Worm (Caenorhabditis elegans) whole organism, mixed stage, embryonic: ENCODE measurements around the gene F36G9.15.

Experiments used
- ces-1 ChIP-seq: fragments of 150-350 bp; optimal IDR thresholded peaks from 2 replicates; lab custom pipeline; 2014; ENCODE audit warnings: missing biosample characterization, missing genetic modification reagents, missing genetic modification characterization
- elt-1 ChIP-seq: sonication (generic microtip); optimal IDR thresholded peaks from 2 replicates; lab custom pipeline; 2017; ENCODE audit warnings: missing genetic modification characterization, mild to moderate bottlenecking, missing compliant biosample characterization, antibody characterized with exemption, moderate library complexity, borderline replicate concordance; ENCODE audit not compliant: insufficient read depth
- lsy-2 ChIP-seq: fragments of 150-350 bp; optimal IDR thresholded peaks from 2 replicates; lab custom pipeline; 2014; ENCODE audit warnings: missing biosample characterization, missing genetic modification characterization
- snpc-4 ChIP-seq: fragments of 150-350 bp; optimal IDR thresholded peaks from 2 replicates; lab custom pipeline; 2014; ENCODE audit warnings: missing biosample characterization, missing genetic modification characterization

DNA sequence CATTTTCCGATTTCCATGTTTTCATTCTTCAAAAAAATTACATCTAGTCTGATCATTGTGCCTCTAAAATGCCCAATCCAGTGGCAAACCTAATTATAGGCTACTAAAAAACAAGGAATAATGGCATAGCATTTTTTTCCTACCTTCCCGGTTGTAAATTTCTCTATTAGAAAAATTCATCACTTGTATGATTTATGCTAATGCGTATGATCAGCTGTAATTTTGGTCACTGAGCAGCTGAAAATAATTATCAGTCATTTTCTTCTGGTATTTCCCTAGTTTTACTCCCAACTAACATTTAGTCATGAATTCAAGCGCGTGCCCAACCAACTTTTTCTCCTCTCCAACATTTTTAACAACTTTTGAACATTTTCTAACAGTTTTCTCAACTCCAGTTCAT, 32.5 kb downstream of the F36G9.15 start, which contains the start of gene srh-186:
- TF ChIP-seq ces-1: no peak
- no peak for TF ChIP-seq elt-1 (tag; lab: Kevin White, UChicago)
- no peak for TF ChIP-seq snpc-4 (tag; lab: Kevin White, UChicago)
- TF ChIP-seq lsy-2 (tag; lab: Kevin White, UChicago): no peak
